Fruit fly (Drosophila melanogaster) whole organism, embryonic: ENCODE data around the gene CG5561.

Experiments
- Ada2b ChIP-seq: fragments of 200-800 bp; sonication (Bioruptor generic); IDR thresholded peaks from 2 replicates; pipeline ENCODE4 v1.3.6; 2022; ENCODE audit warnings: missing biosample characterization, missing genetic modification characterization
- Aef1 ChIP-seq: fragments of 200-800 bp; sonication (Bioruptor generic); IDR thresholded peaks from 3 replicates; pipeline ENCODE4 v1.3.6; 2022; ENCODE audit warnings: missing biosample characterization, missing genetic modification characterization
- CG11247 ChIP-seq: fragments of 200-800 bp; sonication (Bioruptor generic); IDR thresholded peaks from 2 replicates; pipeline ENCODE4 v1.3.6; 2022; ENCODE audit warnings: missing biosample characterization, missing genetic modification characterization
- CG11560 ChIP-seq: fragments of 200-800 bp; sonication (Bioruptor generic); IDR thresholded peaks from 3 replicates; pipeline ENCODE4 v1.3.6; 2022; ENCODE audit warnings: missing biosample characterization, missing genetic modification characterization
- CG16779 ChIP-seq: fragments of 200-800 bp; sonication (Bioruptor generic); IDR thresholded peaks from 2 replicates; pipeline ENCODE4 v1.3.6; 2022; ENCODE audit warnings: missing biosample characterization, missing genetic modification characterization
- CG17328 ChIP-seq: fragments of 200-800 bp; sonication (Bioruptor generic); IDR thresholded peaks from 2 replicates; pipeline ENCODE4 v1.3.6; 2022; ENCODE audit warnings: missing biosample characterization, missing genetic modification characterization
- CG1792 ChIP-seq: fragments of 200-800 bp; sonication (Bioruptor generic); optimal IDR thresholded peaks from 2 replicates; lab custom pipeline; 2016; ENCODE audit warnings: missing biosample characterization, missing genetic modification characterization
- CG30403 ChIP-seq: fragments of 200-800 bp; sonication (Bioruptor generic); optimal IDR thresholded peaks from 3 replicates; lab custom pipeline; 2016; ENCODE audit warnings: missing biosample characterization, missing genetic modification characterization
- CG3065 ChIP-seq: fragments of 200-800 bp; sonication (Bioruptor generic); optimal IDR thresholded peaks from 2 replicates; lab custom pipeline; 2016; ENCODE audit warnings: missing biosample characterization, missing genetic modification characterization
- CG33213 ChIP-seq: fragments of 200-800 bp; sonication (Bioruptor generic); optimal IDR thresholded peaks from 3 replicates; lab custom pipeline; 2016; ENCODE audit warnings: missing biosample characterization, missing genetic modification characterization
- CG34376 ChIP-seq: fragments of 200-800 bp; sonication (Bioruptor generic); optimal IDR thresholded peaks from 2 replicates; lab custom pipeline; 2018; ENCODE audit warnings: missing biosample characterization, mild to moderate bottlenecking, missing genetic modification characterization
- CG3847 ChIP-seq: fragments of 200-800 bp; sonication (Bioruptor generic); IDR thresholded peaks from 2 replicates; pipeline ENCODE4 v1.3.6; 2022; ENCODE audit warnings: missing biosample characterization, missing genetic modification characterization
- CG4424 ChIP-seq: fragments of 200-800 bp; sonication (Bioruptor generic); optimal IDR thresholded peaks from 3 replicates; lab custom pipeline; 2016; ENCODE audit warnings: missing biosample characterization, missing genetic modification characterization
- CG4820 ChIP-seq: fragments of 200-800 bp; sonication (Bioruptor generic); optimal IDR thresholded peaks from 3 replicates; lab custom pipeline; 2016; ENCODE audit warnings: missing biosample characterization, missing genetic modification characterization
- CG6272 ChIP-seq: fragments of 200-800 bp; sonication (Bioruptor generic); IDR thresholded peaks from 2 replicates; pipeline ENCODE4 v1.3.6; 2022; ENCODE audit warnings: missing biosample characterization, missing genetic modification characterization
- CG7963 ChIP-seq: fragments of 200-800 bp; sonication (Bioruptor generic); IDR thresholded peaks from 3 replicates; pipeline ENCODE4 v1.3.6; 2022; ENCODE audit warnings: missing biosample characterization, missing genetic modification characterization; ENCODE audit not compliant: partially characterized antibody
- CG9817 ChIP-seq: fragments of 200-800 bp; sonication (Bioruptor generic); optimal IDR thresholded peaks from 2 replicates; lab custom pipeline; 2018; ENCODE audit warnings: missing biosample characterization, mild to moderate bottlenecking, missing genetic modification characterization, moderate library complexity
- CTCF ChIP-seq: fragments of 200-800 bp; sonication (Bioruptor generic); optimal IDR thresholded peaks from 2 replicates; lab custom pipeline; 2017; ENCODE audit warnings: missing biosample characterization, mild to moderate bottlenecking, missing genetic modification characterization, moderate library complexity
- CoRest ChIP-seq: fragments of 200-800 bp; sonication (Bioruptor generic); optimal IDR thresholded peaks from 3 replicates; lab custom pipeline; 2018; ENCODE audit warnings: missing biosample characterization, mild to moderate bottlenecking, missing genetic modification characterization, moderate library complexity
- Eip74EF ChIP-seq, 2 experiments: fragments of 200-800 bp in 1 of 2; fragments of >200 bp in 1 of 2; sonication (Bioruptor generic) in 1 of 2; optimal IDR thresholded peaks; 2 replicates each; lab custom pipeline; 2017 to 2019; ENCODE audit warnings: missing biosample characterization in 2 of 2, missing genetic modification characterization in 2 of 2, mild to moderate bottlenecking in 1 of 2, moderate library complexity in 1 of 2
- Ets65A ChIP-seq: fragments of 200-800 bp; sonication (Bioruptor generic); peaks from one replicate; lab custom pipeline; 2016; ENCODE audit warnings: missing biosample characterization, missing genetic modification characterization
- Gug ChIP-seq: fragments of 200-800 bp; sonication (Bioruptor generic); IDR thresholded peaks from 4 replicates; pipeline ENCODE4 v1.3.6; 2022; ENCODE audit warnings: missing biosample characterization, missing genetic modification characterization
- HmgZ ChIP-seq: fragments of 200-800 bp; sonication (Bioruptor generic); optimal IDR thresholded peaks from 2 replicates; lab custom pipeline; 2018; ENCODE audit warnings: missing biosample characterization, mild to moderate bottlenecking, missing genetic modification characterization
- Lhr ChIP-seq: fragments of 200-800 bp; sonication (Bioruptor generic); optimal IDR thresholded peaks from 3 replicates; lab custom pipeline; 2017; ENCODE audit warnings: mild to moderate bottlenecking, missing biosample characterization, missing genetic modification reagents, missing genetic modification characterization
- NC2α ChIP-seq: fragments of 200-800 bp; sonication (Bioruptor generic); optimal IDR thresholded peaks from 2 replicates; lab custom pipeline; 2016; ENCODE audit warnings: missing biosample characterization, missing genetic modification characterization
- Sin3A ChIP-seq: fragments of >200 bp; optimal IDR thresholded peaks from 2 replicates; lab custom pipeline; 2018
- Sox102F ChIP-seq: fragments of 200-800 bp; sonication (Bioruptor generic); optimal IDR thresholded peaks from 2 replicates; lab custom pipeline; 2018; ENCODE audit warnings: missing biosample characterization, mild to moderate bottlenecking, missing genetic modification characterization, moderate library complexity
- Tbp ChIP-seq: fragments of >200 bp; optimal IDR thresholded peaks from 2 replicates; lab custom pipeline; 2018; ENCODE audit warnings: missing biosample characterization, missing genetic modification characterization
- Trl ChIP-seq, 3 experiments: fragments of >200 bp in 2 of 3; fragments of 200-800 bp in 1 of 3; sonication (Bioruptor generic) in 1 of 3; optimal IDR thresholded peaks; 2 replicates in 1 of 3; 3 replicates in 2 of 3; lab custom pipeline; 2016 to 2017; ENCODE audit warnings: missing biosample characterization in 1 of 3, missing genetic modification characterization in 1 of 3
- bab2 ChIP-seq: fragments of 200-800 bp; sonication (Bioruptor generic); optimal IDR thresholded peaks from 2 replicates; lab custom pipeline; 2016; ENCODE audit warnings: missing biosample characterization, missing genetic modification characterization
- bbx ChIP-seq: fragments of 200-800 bp; sonication (Bioruptor generic); IDR thresholded peaks from 2 replicates; pipeline ENCODE4 v1.3.6; 2022; ENCODE audit warnings: missing biosample characterization, missing genetic modification characterization; ENCODE audit not compliant: partially characterized antibody
- btn ChIP-seq: fragments of 200-800 bp; sonication (Bioruptor generic); optimal IDR thresholded peaks from 2 replicates; lab custom pipeline; 2016; ENCODE audit warnings: missing biosample characterization, missing genetic modification characterization
- ci ChIP-seq: fragments of 200-800 bp; sonication (Bioruptor generic); IDR thresholded peaks from 3 replicates; pipeline ENCODE4 v1.3.6; 2022; ENCODE audit warnings: missing biosample characterization, missing genetic modification characterization
- eyg ChIP-seq: fragments of 200-800 bp; sonication (Bioruptor generic); optimal IDR thresholded peaks from 3 replicates; lab custom pipeline; 2016; ENCODE audit warnings: missing biosample characterization, missing genetic modification characterization
- fd3F ChIP-seq: fragments of 200-800 bp; sonication (Bioruptor generic); optimal IDR thresholded peaks from 2 replicates; lab custom pipeline; 2018; ENCODE audit warnings: missing biosample characterization, mild to moderate bottlenecking, missing genetic modification characterization, moderate library complexity
- jing ChIP-seq: fragments of 200-800 bp; sonication (Bioruptor generic); optimal IDR thresholded peaks from 2 replicates; lab custom pipeline; 2018; ENCODE audit warnings: missing biosample characterization, mild to moderate bottlenecking, missing genetic modification characterization
- ken ChIP-seq: fragments of 200-800 bp; sonication (Bioruptor generic); IDR thresholded peaks from 3 replicates; pipeline ENCODE4 v1.3.6; 2022; ENCODE audit warnings: missing biosample characterization, missing genetic modification characterization
- kni ChIP-seq: fragments of 200-800 bp; sonication (Bioruptor generic); optimal IDR thresholded peaks from 3 replicates; lab custom pipeline; 2017; ENCODE audit warnings: mild to moderate bottlenecking, missing biosample characterization, missing genetic modification reagents, missing genetic modification characterization
- lab ChIP-seq: fragments of 200-800 bp; sonication (Bioruptor generic); optimal IDR thresholded peaks from 3 replicates; lab custom pipeline; 2017; ENCODE audit warnings: missing biosample characterization, missing genetic modification characterization, mild to moderate bottlenecking, moderate library complexity, missing genetic modification reagents
- maf-S ChIP-seq: fragments of 200-800 bp; sonication (Bioruptor generic); optimal IDR thresholded peaks from 2 replicates; lab custom pipeline; 2016; ENCODE audit warnings: missing biosample characterization, missing genetic modification characterization
- onecut ChIP-seq: fragments of 200-800 bp; sonication (Bioruptor generic); IDR thresholded peaks from 2 replicates; pipeline ENCODE4 v1.3.6; 2022; ENCODE audit warnings: missing biosample characterization, missing genetic modification characterization
- peb ChIP-seq: fragments of 200-800 bp; sonication (Bioruptor generic); IDR thresholded peaks from 2 replicates; pipeline ENCODE4 v1.3.6; 2022; ENCODE audit warnings: missing biosample characterization, missing genetic modification characterization
- prd ChIP-seq, 3 experiments: fragments of >200 bp in 2 of 3; fragments of 200-800 bp in 1 of 3; sonication (Bioruptor generic) in 1 of 3; optimal IDR thresholded peaks in 2 of 3; IDR thresholded peaks in 1 of 3; 2 replicates in 2 of 3; 3 replicates in 1 of 3; pipeline versions ENCODE4 v1.3.6 to Lab custom; 2017 to 2022; ENCODE audit warnings: missing biosample characterization in 1 of 3, missing genetic modification characterization in 1 of 3
- pum ChIP-seq: fragments of 200-800 bp; sonication (Bioruptor generic); optimal IDR thresholded peaks from 2 replicates; lab custom pipeline; 2016; ENCODE audit warnings: missing biosample characterization, missing genetic modification characterization
- ranshi ChIP-seq: fragments of 200-800 bp; sonication (Bioruptor generic); IDR thresholded peaks from 2 replicates; pipeline ENCODE4 v1.3.6; 2022; ENCODE audit warnings: missing biosample characterization, missing genetic modification characterization
- sisA ChIP-seq: fragments of 200-800 bp; sonication (Bioruptor generic); IDR thresholded peaks from 2 replicates; pipeline ENCODE4 v1.3.6; 2022; ENCODE audit warnings: missing biosample characterization, missing genetic modification characterization
- ttk ChIP-seq: fragments of 200-800 bp; sonication (Bioruptor generic); IDR thresholded peaks from 2 replicates; pipeline ENCODE4 v2.1.2; 2022; ENCODE audit warnings: missing biosample characterization, missing genetic modification characterization
- vnd ChIP-seq: fragments of 200-800 bp; sonication (Bioruptor generic); IDR thresholded peaks from 3 replicates; pipeline ENCODE4 v1.3.6; 2022; ENCODE audit warnings: missing biosample characterization, missing genetic modification characterization; ENCODE audit not compliant: partially characterized antibody
- zf30C ChIP-seq: fragments of 200-800 bp; sonication (Bioruptor generic); optimal IDR thresholded peaks from 3 replicates; lab custom pipeline; 2018; ENCODE audit warnings: missing biosample characterization, mild to moderate bottlenecking, missing genetic modification characterization

The CG5561 gene

DNA sequence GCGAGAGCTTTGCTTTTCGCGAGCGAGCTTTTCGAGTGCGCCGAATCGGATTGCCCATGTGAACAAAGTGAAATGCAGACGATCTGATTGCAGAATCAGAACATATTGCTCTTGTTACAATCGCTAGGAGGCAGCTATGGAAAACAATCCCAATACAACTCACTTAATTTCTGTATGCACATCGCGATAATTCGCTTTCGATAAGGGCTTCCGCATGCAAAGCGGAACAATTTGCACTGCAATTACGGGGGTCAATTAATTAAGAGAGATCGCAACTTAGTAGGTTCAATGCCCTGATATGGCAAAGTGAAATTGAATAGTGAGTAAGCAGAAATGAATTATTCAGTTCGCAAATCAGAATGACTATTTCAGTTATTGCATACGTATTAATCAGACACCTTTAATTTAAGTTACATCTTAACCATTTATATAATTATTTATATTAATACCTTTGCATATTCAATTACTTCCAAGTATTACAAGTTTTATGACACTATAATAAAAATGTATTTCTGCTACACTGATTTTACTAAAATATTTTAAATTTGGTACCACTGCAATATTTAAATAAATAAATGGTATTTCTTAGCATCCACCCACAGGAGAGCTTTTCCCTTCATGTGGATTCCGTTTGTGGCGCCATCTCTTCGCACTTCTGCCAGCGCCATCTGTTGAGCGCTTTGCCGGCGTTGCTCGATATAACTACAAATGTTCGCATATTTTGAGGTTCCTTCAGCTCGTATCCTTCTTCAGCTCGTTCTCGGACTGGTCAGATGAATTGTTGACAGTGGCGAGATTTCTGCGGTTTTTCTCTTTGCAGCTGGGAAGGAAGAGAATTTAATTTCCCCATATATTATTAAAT is 8.1 kb upstream of the CG5561 start, which contains the start of gene NLaz (continued):
- TF ChIP-seq zf30C (GFP tag; lab: Kevin White, UChicago) = no peak
- TF ChIP-seq HmgZ (tag; lab: Kevin White, UChicago) = no peak
- TF ChIP-seq lab (GFP tag; lab: Kevin White, UChicago) = no peak
- TF ChIP-seq CG33213 = peak; percentile 51
- peak; percentile 39 for TF ChIP-seq CG9817
- TF ChIP-seq onecut (GFP tag; lab: Robert Waterston, UW) = peak; percentile 85
- TF ChIP-seq bbx (GFP tag; lab: Robert Waterston, UW) = peak; percentile 20; the same call in 1 of the 2 replicates
- TF ChIP-seq Gug (GFP tag; lab: Robert Waterston, UW) = peak; percentile 56; the same call in 2 of the 4 replicates
- TF ChIP-seq Aef1 (GFP tag; lab: Robert Waterston, UW) = peak; percentile 52; the same call in 1 of the 3 replicates
- TF ChIP-seq CG3847 (GFP tag; lab: Robert Waterston, UW) = peak; percentile 53
- TF ChIP-seq peb = no peak
- peak; percentile 25 for TF ChIP-seq maf-S
- TF ChIP-seq bab2 (GFP tag; lab: Kevin White, UChicago) = peak; percentile 65
- no peak for TF ChIP-seq CG1792 (GFP tag; lab: Kevin White, UChicago)
- no peak for TF ChIP-seq CG16779
- TF ChIP-seq kni (GFP tag; lab: Kevin White, UChicago) = no peak
- no peak for TF ChIP-seq Eip74EF (GFP tag; optimal IDR thresholded peaks at IDR 0.05; lab: Kevin White, UChicago)
- TF ChIP-seq Sin3A (lab: Kevin White, UChicago) = no peak
- no peak for TF ChIP-seq CG4424
- TF ChIP-seq sisA (GFP tag; lab: Robert Waterston, UW) = peak; percentile 35; the same call in 1 of the 2 replicates
- TF ChIP-seq CG4820 (GFP tag; lab: Kevin White, UChicago) = peak; percentile 50
- TF ChIP-seq vnd (GFP tag; lab: Robert Waterston, UW) = no peak
- peak; percentile 90 for TF ChIP-seq CG11247
- peak; percentile 31 for TF ChIP-seq Lhr (GFP tag; lab: Kevin White, UChicago)
- peak; percentile 45 for TF ChIP-seq Sox102F (GFP tag; lab: Kevin White, UChicago)
- peak; percentile 95 for TF ChIP-seq Ets65A
- no peak for TF ChIP-seq Trl (optimal IDR thresholded peaks at IDR 0.05; lab: Kevin White, UChicago)
- no peak for TF ChIP-seq Trl (GFP tag; optimal IDR thresholded peaks at IDR 0.05; lab: Kevin White, UChicago)
- TF ChIP-seq jing = no peak
- TF ChIP-seq CG30403 (GFP tag; lab: Kevin White, UChicago) = peak; percentile 50
- no peak for TF ChIP-seq Tbp (GFP tag; lab: Kevin White, UChicago)
- peak; percentile 34; the same call in 1 of the 3 replicates for TF ChIP-seq CG7963
- TF ChIP-seq CTCF (GFP tag; lab: Kevin White, UChicago) = peak; percentile 97
- TF ChIP-seq btn = peak; percentile 38
- TF ChIP-seq CoRest = peak; percentile 19
- peak; percentile 9 for TF ChIP-seq pum (GFP tag; lab: Kevin White, UChicago)
- peak; percentile 69 for TF ChIP-seq ttk
- TF ChIP-seq fd3F (GFP tag; lab: Kevin White, UChicago) = peak; percentile 27
- TF ChIP-seq eyg (GFP tag; lab: Kevin White, UChicago) = no peak
- peak; percentile 83; the same call in 2 of the 3 replicates for TF ChIP-seq ken (GFP tag; lab: Robert Waterston, UW)
- TF ChIP-seq CG3065 = no peak
- peak; percentile 44; the same call in 1 of the 3 replicates for TF ChIP-seq ci (GFP tag; lab: Robert Waterston, UW)
- TF ChIP-seq CG34376 (GFP tag; lab: Kevin White, UChicago) = no peak
- peak; percentile 45; the same call in 1 of the 2 replicates for TF ChIP-seq Ada2b (GFP tag; lab: Robert Waterston, UW)
- no peak for TF ChIP-seq prd (optimal IDR thresholded peaks at IDR 0.05; lab: Kevin White, UChicago)
- no peak for TF ChIP-seq prd (GFP tag; IDR thresholded peaks at IDR 0.05; lab: Robert Waterston, UW)
- 0 out of 3 replicates have a peak, but pooled peaks have one; percentile 31 for TF ChIP-seq CG11560
- TF ChIP-seq NC2α (GFP tag; lab: Kevin White, UChicago) = no peak
- peak; percentile 62 for TF ChIP-seq CG17328
- TF ChIP-seq CG6272 = no peak
- TF ChIP-seq ranshi (GFP tag; lab: Robert Waterston, UW) = peak; percentile 67
